Worm (Caenorhabditis elegans) whole organism, L1 larva: ENCODE data around the gene F35H10.2.
A peak's percentile ranks its signal among the peaks of the same experiment; 100 is the strongest.

Source experiments
- C04F5.9 ChIP-seq: sonication (generic microtip); optimal IDR thresholded peaks from 2 replicates; lab custom pipeline; 2016; ENCODE audit warnings: missing genetic modification characterization, missing compliant biosample characterization
- C16A3.4 ChIP-seq: fragments of 150-350 bp; optimal IDR thresholded peaks from 2 replicates; lab custom pipeline; 2014; ENCODE audit warnings: missing biosample characterization, missing genetic modification characterization
- F16B12.6 ChIP-seq: fragments of 150-350 bp; optimal IDR thresholded peaks from 2 replicates; lab custom pipeline; 2014; ENCODE audit warnings: missing biosample characterization, missing genetic modification characterization
- alr-1 ChIP-seq: fragments of 200-800 bp; sonication (Bioruptor generic); optimal IDR thresholded peaks from 2 replicates; lab custom pipeline; 2018; ENCODE audit warnings: borderline replicate concordance, mild to moderate bottlenecking, missing genetic modification characterization, missing compliant biosample characterization
- aly-2 ChIP-seq: fragments of 150-350 bp; optimal IDR thresholded peaks from 2 replicates; lab custom pipeline; 2014; ENCODE audit warnings: missing biosample characterization, missing genetic modification characterization
- blmp-1 ChIP-seq: fragments of 150-350 bp; optimal IDR thresholded peaks from 2 replicates; lab custom pipeline; 2014; ENCODE audit warnings: missing biosample characterization, missing genetic modification characterization
- ceh-82 ChIP-seq, 3 experiments: fragments of 150-350 bp in 1 of 3; sonication (generic microtip) in 2 of 3; optimal IDR thresholded peaks; 2 replicates each; lab custom pipeline; 2014 to 2017; ENCODE audit warnings: missing biosample characterization in 3 of 3, missing genetic modification characterization in 3 of 3
- ceh-88 ChIP-seq: fragments of 200-800 bp; sonication (Bioruptor generic); IDR thresholded peaks from 2 replicates; pipeline ENCODE4 v1.3.6; 2022; ENCODE audit warnings: missing genetic modification characterization, missing compliant biosample characterization
- ceh-90 ChIP-seq: sonication (generic microtip); optimal IDR thresholded peaks from 2 replicates; lab custom pipeline; 2016; ENCODE audit warnings: missing genetic modification characterization, missing compliant biosample characterization
- dpl-1 ChIP-seq, 3 experiments: fragments of 150-350 bp in 2 of 3; sonication (generic microtip) in 1 of 3; optimal IDR thresholded peaks; 2 replicates each; lab custom pipeline; 2014 to 2017; ENCODE audit warnings: missing biosample characterization in 3 of 3, missing genetic modification characterization in 3 of 3, missing genetic modification reagents in 3 of 3
- dsc-1 ChIP-seq: sonication (generic microtip); optimal IDR thresholded peaks from 2 replicates; lab custom pipeline; 2016; ENCODE audit warnings: mild to moderate bottlenecking, missing genetic modification characterization, missing compliant biosample characterization
- efl-1 ChIP-seq, 4 experiments: fragments of 150-350 bp; optimal IDR thresholded peaks in 3 of 4; peaks in 1 of 4; 1 replicate in 1 of 4; 2 replicates in 3 of 4; lab custom pipeline; 2014; ENCODE audit warnings: missing biosample characterization in 2 of 4, missing genetic modification characterization in 2 of 4, missing genetic modification reagents in 2 of 4
- efl-3 ChIP-seq: fragments of 200-800 bp; sonication (Bioruptor generic); optimal IDR thresholded peaks from 2 replicates; lab custom pipeline; 2018; ENCODE audit warnings: mild to moderate bottlenecking, missing genetic modification characterization, missing compliant biosample characterization
- elt-2 ChIP-seq: sonication (generic microtip); optimal IDR thresholded peaks from 2 replicates; lab custom pipeline; 2016; ENCODE audit warnings: missing genetic modification characterization, mild to moderate bottlenecking, inconsistent platforms, missing compliant biosample characterization, missing genetic modification reagents
- ets-5 ChIP-seq: fragments of 200-800 bp; sonication (Bioruptor generic); IDR thresholded peaks from 2 replicates; pipeline ENCODE4 v1.3.6; 2022; ENCODE audit warnings: missing genetic modification characterization, missing compliant biosample characterization
- fkh-4 ChIP-seq: sonication (generic microtip); optimal IDR thresholded peaks from 2 replicates; lab custom pipeline; 2016; ENCODE audit warnings: missing compliant biosample characterization, missing genetic modification characterization, borderline replicate concordance
- fos-1 ChIP-seq: fragments of 150-350 bp; optimal IDR thresholded peaks from 2 replicates; lab custom pipeline; 2014; ENCODE audit warnings: missing biosample characterization, missing genetic modification characterization
- irx-1 ChIP-seq: sonication (generic microtip); optimal IDR thresholded peaks from 2 replicates; lab custom pipeline; 2016; ENCODE audit warnings: missing genetic modification characterization, missing compliant biosample characterization
- jun-1 ChIP-seq: fragments of 150-350 bp; optimal IDR thresholded peaks from 2 replicates; lab custom pipeline; 2014; ENCODE audit warnings: missing biosample characterization, missing genetic modification reagents, missing genetic modification characterization
- lin-13 ChIP-seq: fragments of 150-350 bp; optimal IDR thresholded peaks from 2 replicates; lab custom pipeline; 2014; ENCODE audit warnings: missing biosample characterization, missing genetic modification reagents, missing genetic modification characterization
- lin-14 ChIP-seq: fragments of 200-800 bp; sonication (Bioruptor generic); optimal IDR thresholded peaks from 2 replicates; lab custom pipeline; 2018; ENCODE audit warnings: mild to moderate bottlenecking, missing genetic modification characterization, moderate library complexity, missing compliant biosample characterization
- lin-15B ChIP-seq: fragments of 150-350 bp; sonication (generic microtip); optimal IDR thresholded peaks from 3 replicates; lab custom pipeline; 2014; ENCODE audit warnings: missing biosample characterization, missing genetic modification characterization
- lin-35 ChIP-seq, 2 experiments: fragments of 150-350 bp; optimal IDR thresholded peaks; 2 replicates each; lab custom pipeline; 2014; ENCODE audit warnings: missing biosample characterization in 2 of 2, missing genetic modification characterization in 2 of 2, missing genetic modification reagents in 2 of 2
- lin-39 ChIP-seq: fragments of 150-350 bp; optimal IDR thresholded peaks from 2 replicates; lab custom pipeline; 2014; ENCODE audit warnings: missing biosample characterization, missing genetic modification reagents, missing genetic modification characterization
- lir-3 ChIP-seq: sonication (generic microtip); optimal IDR thresholded peaks from 2 replicates; lab custom pipeline; 2016; ENCODE audit warnings: mild to moderate bottlenecking, missing genetic modification characterization, moderate library complexity, missing compliant biosample characterization; ENCODE audit not compliant: poor library complexity
- lsy-2 ChIP-seq, 2 experiments: fragments of 150-350 bp; optimal IDR thresholded peaks; 2 replicates each; lab custom pipeline; 2014; ENCODE audit warnings: missing biosample characterization in 2 of 2, missing genetic modification characterization in 2 of 2
- nhr-11 ChIP-seq: fragments of 150-350 bp; optimal IDR thresholded peaks from 2 replicates; lab custom pipeline; 2014; ENCODE audit warnings: missing biosample characterization, missing genetic modification characterization
- nhr-20 ChIP-seq: sonication (generic microtip); optimal IDR thresholded peaks from 2 replicates; lab custom pipeline; 2016; ENCODE audit warnings: mild to moderate bottlenecking, missing genetic modification characterization, missing compliant biosample characterization
- nhr-237 ChIP-seq: fragments of 150-350 bp; optimal IDR thresholded peaks from 2 replicates; lab custom pipeline; 2014; ENCODE audit warnings: missing biosample characterization, missing genetic modification characterization
- nhr-47 ChIP-seq: sonication (generic microtip); optimal IDR thresholded peaks from 2 replicates; lab custom pipeline; 2016; ENCODE audit warnings: mild to moderate bottlenecking, missing genetic modification characterization, moderate library complexity, missing compliant biosample characterization
- nhr-71 ChIP-seq: sonication (generic microtip); optimal IDR thresholded peaks from 2 replicates; lab custom pipeline; 2016; ENCODE audit warnings: mild to moderate bottlenecking, missing genetic modification characterization, moderate library complexity, missing compliant biosample characterization
- nhr-77 ChIP-seq: fragments of 150-350 bp; optimal IDR thresholded peaks from 2 replicates; lab custom pipeline; 2014; ENCODE audit warnings: missing biosample characterization, missing genetic modification characterization
- nhr-84 ChIP-seq: sonication (generic microtip); optimal IDR thresholded peaks from 2 replicates; lab custom pipeline; 2017; ENCODE audit warnings: missing biosample characterization, missing genetic modification characterization
- nhr-85 ChIP-seq: sonication (generic microtip); peaks from one replicate; lab custom pipeline; 2016; ENCODE audit warnings: missing genetic modification characterization, inconsistent platforms, missing compliant biosample characterization
- nhr-90 ChIP-seq: sonication (generic microtip); optimal IDR thresholded peaks from 2 replicates; lab custom pipeline; 2016; ENCODE audit warnings: mild to moderate bottlenecking, missing genetic modification characterization, missing compliant biosample characterization; ENCODE audit not compliant: poor library complexity
- pag-3 ChIP-seq: sonication (generic microtip); optimal IDR thresholded peaks from 2 replicates; lab custom pipeline; 2017; ENCODE audit warnings: missing genetic modification characterization, mild to moderate bottlenecking, missing compliant biosample characterization, antibody characterized with exemption, borderline replicate concordance; ENCODE audit not compliant: insufficient read depth
- pax-3 ChIP-seq: fragments of 200-800 bp; sonication (Bioruptor generic); optimal IDR thresholded peaks from 2 replicates; lab custom pipeline; 2018; ENCODE audit warnings: mild to moderate bottlenecking, missing genetic modification characterization, moderate library complexity, missing compliant biosample characterization
- rnt-1 ChIP-seq: sonication (generic microtip); optimal IDR thresholded peaks from 2 replicates; lab custom pipeline; 2016; ENCODE audit warnings: mild to moderate bottlenecking, missing genetic modification characterization, moderate library complexity, missing compliant biosample characterization
- skn-1 ChIP-seq: fragments of 150-350 bp; optimal IDR thresholded peaks from 2 replicates; lab custom pipeline; 2014; ENCODE audit warnings: missing biosample characterization, missing genetic modification characterization
- sox-4 ChIP-seq: sonication (generic microtip); optimal IDR thresholded peaks from 2 replicates; lab custom pipeline; 2016; ENCODE audit warnings: missing genetic modification characterization, missing compliant biosample characterization
- sup-37 ChIP-seq: fragments of 200-800 bp; sonication (Bioruptor generic); optimal IDR thresholded peaks from 2 replicates; lab custom pipeline; 2018; ENCODE audit warnings: mild to moderate bottlenecking, missing genetic modification characterization, missing compliant biosample characterization
- tbx-2 ChIP-seq: sonication (generic microtip); optimal IDR thresholded peaks from 2 replicates; lab custom pipeline; 2016; ENCODE audit warnings: missing genetic modification characterization, missing compliant biosample characterization
- tlp-1 ChIP-seq: fragments of 150-350 bp; optimal IDR thresholded peaks from 2 replicates; lab custom pipeline; 2014; ENCODE audit warnings: missing biosample characterization, missing genetic modification characterization
- unc-130 ChIP-seq: fragments of 150-350 bp; optimal IDR thresholded peaks from 2 replicates; lab custom pipeline; 2017; ENCODE audit warnings: missing biosample characterization, missing genetic modification characterization, inconsistent platforms
- unc-30 ChIP-seq: sonication (generic microtip); optimal IDR thresholded peaks from 2 replicates; lab custom pipeline; 2017; ENCODE audit warnings: missing biosample characterization, missing genetic modification characterization
- unc-86 ChIP-seq: sonication (generic microtip); optimal IDR thresholded peaks from 2 replicates; lab custom pipeline; 2016; ENCODE audit warnings: missing genetic modification characterization, missing compliant biosample characterization
- unc-98 ChIP-seq: fragments of 200-800 bp; sonication (Bioruptor generic); IDR thresholded peaks from 2 replicates; pipeline ENCODE4 v1.3.6; 2022; ENCODE audit warnings: missing genetic modification characterization, missing compliant biosample characterization
- xbp-1 ChIP-seq: sonication (generic microtip); optimal IDR thresholded peaks from 2 replicates; lab custom pipeline; 2016; ENCODE audit warnings: missing genetic modification characterization, missing compliant biosample characterization
- zip-4 ChIP-seq: fragments of 200-800 bp; sonication (Bioruptor generic); optimal IDR thresholded peaks from 2 replicates; lab custom pipeline; 2018; ENCODE audit warnings: mild to moderate bottlenecking, missing genetic modification characterization, moderate library complexity, missing compliant biosample characterization
- ztf-11 ChIP-seq, 2 experiments: sonication (generic microtip); optimal IDR thresholded peaks; 2 replicates each; lab custom pipeline; 2016 to 2017; ENCODE audit warnings: missing genetic modification characterization in 2 of 2, missing biosample characterization in 1 of 2, missing compliant biosample characterization in 1 of 2
- ztf-4 ChIP-seq: fragments of 150-350 bp; optimal IDR thresholded peaks from 2 replicates; lab custom pipeline; 2014; ENCODE audit warnings: missing biosample characterization, missing genetic modification characterization

The F35H10.2 gene

DNA sequence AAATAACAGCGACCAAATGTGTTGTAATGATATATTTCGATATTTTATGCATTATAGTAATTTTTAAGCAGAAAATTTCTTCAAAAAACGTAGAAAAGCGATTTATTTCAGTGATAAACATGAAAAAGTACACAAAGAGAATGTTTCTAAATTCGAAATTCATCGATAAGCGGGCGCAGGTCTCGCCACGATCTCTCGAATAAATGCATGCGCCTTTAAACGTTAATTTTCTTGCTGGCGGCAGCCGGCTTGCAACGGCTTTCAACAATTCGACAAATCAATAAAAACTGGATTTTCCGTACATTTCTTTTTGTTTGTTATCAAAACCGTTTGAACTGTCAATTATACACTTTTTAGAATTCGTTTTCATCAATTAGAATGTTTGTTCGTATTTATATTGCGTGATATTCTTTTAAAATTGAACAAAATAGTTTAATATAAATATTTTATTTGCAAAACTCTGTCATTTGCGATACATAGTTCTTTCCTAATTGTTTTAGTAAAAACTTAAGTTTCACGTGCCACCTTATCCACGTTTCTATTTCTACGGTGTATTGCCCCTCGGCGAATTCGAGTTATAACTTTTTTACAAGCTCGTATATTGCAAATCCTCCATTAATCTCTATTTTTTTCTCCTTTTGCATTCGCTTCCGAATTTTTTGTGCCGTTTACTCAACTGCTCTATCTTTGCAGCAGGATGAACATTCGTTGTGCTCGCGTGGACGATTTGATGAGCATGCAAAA lies 39.3 kb upstream of the F35H10.2 start, which contains the start of gene daf-31:
Gene daf-31, plus strand, starts transcription at position 694 of the 744 bp plus-strand sequence.
- TF ChIP-seq blmp-1 (tag; lab: Kevin White, UChicago) (peak; percentile 69), irx-1 (tag; lab: Kevin White, UChicago) (peak; percentile 33), ceh-90 (tag; lab: Kevin White, UChicago) (no peak), lir-3 (no peak), aly-2 (tag; lab: Kevin White, UChicago) (no peak), lin-35 (GFP tag; optimal IDR thresholded peaks at IDR 0.05; lab: Kevin White, UChicago) (peak; percentile 71 to 83), nhr-84 (tag; lab: Kevin White, UChicago) (no peak), efl-1 (optimal IDR thresholded peaks at IDR 0.05; lab: Kevin White, UChicago) (peak; percentile 72 to 73), efl-1 (GFP tag; optimal IDR thresholded peaks at IDR 0.05 in 1 of 2; lab: Kevin White, UChicago) (peak; percentile 68 to 96), nhr-77 (tag; lab: Kevin White, UChicago) (no peak), unc-86 (tag; lab: Kevin White, UChicago) (no peak), nhr-237 (tag; lab: Kevin White, UChicago) (no peak), nhr-11 (tag; lab: Kevin White, UChicago) (no peak), dpl-1 (GFP tag; optimal IDR thresholded peaks at IDR 0.05; lab: Kevin White, UChicago) (peak; percentile 50 to 78 (median 64)), ets-5 (GFP tag; lab: Robert Waterston, UW) (no peak), rnt-1 (peak; percentile 39), lin-13 (GFP tag; lab: Kevin White, UChicago) (no peak), fkh-4 (tag; lab: Kevin White, UChicago) (no peak), efl-3 (no peak), nhr-47 (peak; percentile 45), C04F5.9 (no peak), lin-15B (tag; lab: Kevin White, UChicago) (peak; percentile 18), pax-3 (tag; lab: Kevin White, UChicago) (no peak), nhr-85 (tag; lab: Kevin White, UChicago) (no peak), alr-1 (tag; lab: Kevin White, UChicago) (no peak), lin-14 (GFP tag; lab: Kevin White, UChicago) (no peak), unc-130 (no peak), sup-37 (GFP tag; lab: Kevin White, UChicago) (no peak), nhr-20 (tag; lab: Kevin White, UChicago) (peak; percentile 61), jun-1 (tag; lab: Kevin White, UChicago) (peak; percentile 5), tlp-1 (tag; lab: Kevin White, UChicago) (no peak), xbp-1 (tag; lab: Kevin White, UChicago) (peak; percentile 39), fos-1 (no peak), dsc-1 (peak; percentile 35), skn-1 (tag; lab: Kevin White, UChicago) (peak; percentile 2), elt-2 (tag; lab: Kevin White, UChicago) (no peak), C16A3.4 (tag; lab: Kevin White, UChicago) (peak; percentile 60), pag-3 (tag; lab: Kevin White, UChicago) (no peak), F16B12.6 (tag; lab: Kevin White, UChicago) (peak; percentile 34), ztf-4 (no peak), lin-39 (tag; lab: Kevin White, UChicago) (no peak), zip-4 (GFP tag; lab: Kevin White, UChicago) (no peak), tbx-2 (peak; percentile 18), unc-30 (no peak), nhr-90 (tag; lab: Kevin White, UChicago) (peak; percentile 6), lsy-2 (tag; optimal IDR thresholded peaks at IDR 0.05; lab: Kevin White, UChicago) (peak; percentile 64 to 86), nhr-71 (peak; percentile 53), ceh-82 (tag; optimal IDR thresholded peaks at IDR 0.05; lab: Kevin White, UChicago) (peak in 2 of 3 experiments; percentile 36 to 72), sox-4 (tag; lab: Kevin White, UChicago) (no peak), unc-98 (no peak), ceh-88 (GFP tag; lab: Robert Waterston, UW) (no peak), ztf-11 (tag; optimal IDR thresholded peaks at IDR 0.05; lab: Kevin White, UChicago) (no peak)
